Worm (Caenorhabditis elegans): Measurements from ENCODE around the gene ceph-41.

DNA sequence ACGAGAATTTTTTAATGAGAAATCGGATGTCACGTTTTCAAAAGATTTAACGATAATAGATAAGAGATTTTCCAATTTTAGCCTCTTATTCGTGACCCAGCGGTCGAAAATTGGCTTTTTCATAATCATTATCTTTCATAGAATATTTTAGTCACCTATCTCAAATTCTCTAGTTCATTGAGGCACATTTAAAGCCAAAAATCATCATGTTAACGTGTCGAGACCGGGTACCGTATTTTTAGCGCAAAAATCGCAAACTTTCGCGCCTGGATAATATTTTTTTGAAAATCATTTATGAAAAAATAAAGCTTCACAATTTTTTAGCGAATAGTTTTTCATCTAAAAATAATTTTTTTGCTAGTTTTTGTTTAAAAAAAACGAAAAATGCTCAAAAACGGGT lies 38.9 kb downstream of the ceph-41 start, which contains the start of gene B0218.7:
- no peak for TF ChIP-seq ztf-4 (tag; optimal IDR thresholded peaks at IDR 0.05)
- no peak for TF ChIP-seq lin-35 (GFP tag; optimal IDR thresholded peaks at IDR 0.05)
- TF ChIP-seq elt-2 (tag; optimal IDR thresholded peaks at IDR 0.05), result no peak
- no peak for TF ChIP-seq pag-3 (tag; optimal IDR thresholded peaks at IDR 0.05; ENCODE audit: borderline replicate concordance, insufficient read depth)

Data from whole organism, L1 larva.